Worm (Caenorhabditis elegans) whole organism, L4 larva: ENCODE measurements around the gene K09A9.6.
A peak's percentile ranks its signal among the peaks of the same experiment; 100 is the strongest.

Experiments used
- aly-2 ChIP-seq: sonication (generic microtip); optimal IDR thresholded peaks from 2 replicates; lab custom pipeline; 2018; ENCODE audit warnings: missing biosample characterization, missing genetic modification characterization
- ama-1 ChIP-seq: fragments of 150-350 bp; optimal IDR thresholded peaks from 2 replicates; lab custom pipeline; 2014; ENCODE audit warnings: inconsistent platforms, mixed read lengths
- cey-2 ChIP-seq: sonication (generic microtip); optimal IDR thresholded peaks from 3 replicates; lab custom pipeline; 2017; ENCODE audit warnings: missing genetic modification characterization, mild to moderate bottlenecking, missing compliant biosample characterization, antibody characterized with exemption, borderline replicate concordance; ENCODE audit not compliant: insufficient read depth
- dmd-9 ChIP-seq: fragments of 200-800 bp; sonication (Bioruptor generic); IDR thresholded peaks from 2 replicates; pipeline ENCODE4 v1.3.6; 2022; ENCODE audit warnings: missing genetic modification reagents, missing genetic modification characterization, missing compliant biosample characterization
- egl-27 ChIP-seq: sonication (generic microtip); optimal IDR thresholded peaks from 3 replicates; lab custom pipeline; 2017; ENCODE audit warnings: missing biosample characterization, missing genetic modification reagents, missing genetic modification characterization
- lin-29 ChIP-seq: fragments of 200-800 bp; sonication (Bioruptor generic); IDR thresholded peaks from 2 replicates; pipeline ENCODE4 v1.3.6; 2022; ENCODE audit warnings: missing genetic modification reagents, missing genetic modification characterization, missing compliant biosample characterization
- lsy-2 ChIP-seq, 2 experiments: fragments of 150-350 bp in 1 of 2; sonication (generic microtip) in 1 of 2; optimal IDR thresholded peaks; 2 replicates each; lab custom pipeline; 2014 to 2017; ENCODE audit warnings: missing biosample characterization in 2 of 2, missing genetic modification characterization in 2 of 2
- nhr-237 ChIP-seq: sonication (generic microtip); optimal IDR thresholded peaks from 2 replicates; lab custom pipeline; 2017; ENCODE audit warnings: missing biosample characterization, missing genetic modification characterization
- pqm-1 ChIP-seq: sonication (generic microtip); optimal IDR thresholded peaks from 2 replicates; lab custom pipeline; 2017; ENCODE audit warnings: missing biosample characterization, missing genetic modification characterization
- skn-1 ChIP-seq: fragments of 150-350 bp; optimal IDR thresholded peaks from 2 replicates; lab custom pipeline; 2014; ENCODE audit warnings: missing biosample characterization, missing genetic modification characterization
- spr-3 ChIP-seq: fragments of 200-800 bp; sonication (Bioruptor generic); optimal IDR thresholded peaks from 2 replicates; lab custom pipeline; 2018; ENCODE audit warnings: mild to moderate bottlenecking, missing genetic modification characterization, missing compliant biosample characterization
- unc-130 ChIP-seq: sonication (generic microtip); optimal IDR thresholded peaks from 2 replicates; lab custom pipeline; 2016; ENCODE audit warnings: missing genetic modification reagents, missing genetic modification characterization, missing compliant biosample characterization
- unc-62 ChIP-seq, 3 experiments: fragments of 150-350 bp in 1 of 3; sonication (generic microtip); optimal IDR thresholded peaks in 2 of 3; peaks in 1 of 3; 1 replicate in 1 of 3; 2 replicates in 2 of 3; lab custom pipeline; 2014 to 2017; ENCODE audit warnings: missing biosample characterization in 3 of 3, missing genetic modification characterization in 3 of 3, missing genetic modification reagents in 3 of 3, missing genotype in 1 of 3
- zip-11 ChIP-seq: fragments of 200-800 bp; sonication (Bioruptor generic); IDR thresholded peaks from 2 replicates; pipeline ENCODE4 v1.3.6; 2022; ENCODE audit warnings: missing genetic modification characterization, missing compliant biosample characterization

ce11 chrX:15600512-15601117 is 23.6 kb downstream of the K09A9.6 start, which contains the start of gene ent-2:
- TF ChIP-seq unc-62 (GFP tag; optimal IDR thresholded peaks at IDR 0.05 in 1 of 2; lab: Kevin White, UChicago) = no peak
- TF ChIP-seq unc-62 (tag; optimal IDR thresholded peaks at IDR 0.05; lab: Kevin White, UChicago) = no peak
- TF ChIP-seq spr-3 (GFP tag; lab: Kevin White, UChicago) = no peak
- TF ChIP-seq dmd-9 (GFP tag; lab: Robert Waterston, UW) = no peak
- no peak for TF ChIP-seq pqm-1
- TF ChIP-seq egl-27 = no peak
- no peak for TF ChIP-seq ama-1 (lab: Kevin White, UChicago)
- TF ChIP-seq lsy-2 (tag; optimal IDR thresholded peaks at IDR 0.05; lab: Kevin White, UChicago) = peak in 1 of 2 experiments; percentile 40
- TF ChIP-seq nhr-237 = no peak
- TF ChIP-seq lin-29 = no peak
- TF ChIP-seq zip-11 (GFP tag; lab: Robert Waterston, UW) = no peak
- TF ChIP-seq skn-1 (tag; lab: Kevin White, UChicago) = no peak
- TF ChIP-seq unc-130 (GFP tag; lab: Kevin White, UChicago) = no peak
- TF ChIP-seq aly-2 (tag; lab: Kevin White, UChicago) = no peak
- TF ChIP-seq cey-2 (tag; lab: Kevin White, UChicago) = no peak
